Fruit fly (Drosophila melanogaster) whole organism, pupa: Measurements from ENCODE around the gene CG13386.
A peak's percentile ranks its signal among the peaks of the same experiment; 100 is the strongest.

ENCODE experiments used
- CG10348 ChIP-seq: fragments of 200-800 bp; sonication (Bioruptor generic); IDR thresholded peaks from 2 replicates; pipeline ENCODE4 v1.3.6; 2022; ENCODE audit warnings: missing biosample characterization, missing genetic modification characterization
- CG12605 ChIP-seq: fragments of 200-800 bp; sonication (Bioruptor generic); IDR thresholded peaks from 2 replicates; pipeline ENCODE4 v1.3.6; 2022; ENCODE audit warnings: missing biosample characterization, missing genetic modification characterization
- CG13204 ChIP-seq: fragments of 200-800 bp; sonication (Bioruptor generic); optimal IDR thresholded peaks from 2 replicates; lab custom pipeline; 2018; ENCODE audit warnings: missing biosample characterization, mild to moderate bottlenecking, missing genetic modification characterization, moderate library complexity
- CG14655 ChIP-seq: fragments of 200-800 bp; sonication (Bioruptor generic); optimal IDR thresholded peaks from 3 replicates; lab custom pipeline; 2017; ENCODE audit warnings: mild to moderate bottlenecking, missing biosample characterization, missing genetic modification reagents, missing genetic modification characterization
- CG15710 ChIP-seq: fragments of 200-800 bp; sonication (Bioruptor generic); optimal IDR thresholded peaks from 2 replicates; lab custom pipeline; 2018; ENCODE audit warnings: missing biosample characterization, mild to moderate bottlenecking, missing genetic modification characterization, moderate library complexity
- CG17806 ChIP-seq: fragments of 200-800 bp; sonication (Bioruptor generic); optimal IDR thresholded peaks from 2 replicates; lab custom pipeline; 2018; ENCODE audit warnings: missing biosample characterization, mild to moderate bottlenecking, missing genetic modification characterization, moderate library complexity
- CG32121 ChIP-seq: fragments of 200-800 bp; sonication (Bioruptor generic); IDR thresholded peaks from 2 replicates; pipeline ENCODE4 v1.3.6; 2022; ENCODE audit warnings: missing biosample characterization, missing genetic modification characterization
- CG34367 ChIP-seq: fragments of 200-800 bp; sonication (Bioruptor generic); optimal IDR thresholded peaks from 2 replicates; lab custom pipeline; 2018; ENCODE audit warnings: missing biosample characterization, mild to moderate bottlenecking, missing genetic modification characterization
- CG4496 ChIP-seq: fragments of 200-800 bp; sonication (Bioruptor generic); IDR thresholded peaks from 3 replicates; pipeline ENCODE4 v1.3.6; 2022; ENCODE audit warnings: missing biosample characterization, missing genetic modification characterization
- CG8159 ChIP-seq: fragments of 200-800 bp; sonication (Bioruptor generic); optimal IDR thresholded peaks from 3 replicates; lab custom pipeline; 2018; ENCODE audit warnings: missing biosample characterization, mild to moderate bottlenecking, missing genetic modification characterization, moderate library complexity
- CG8301 ChIP-seq: fragments of 200-800 bp; sonication (Bioruptor generic); optimal IDR thresholded peaks from 2 replicates; lab custom pipeline; 2018; ENCODE audit warnings: missing biosample characterization, mild to moderate bottlenecking, missing genetic modification characterization
- CG9948 ChIP-seq: fragments of 200-800 bp; sonication (Bioruptor generic); optimal IDR thresholded peaks from 2 replicates; lab custom pipeline; 2018; ENCODE audit warnings: missing biosample characterization, mild to moderate bottlenecking, missing genetic modification characterization, moderate library complexity
- D1 ChIP-seq: fragments of 200-800 bp; sonication (Bioruptor generic); optimal IDR thresholded peaks from 2 replicates; lab custom pipeline; 2018; ENCODE audit warnings: missing biosample characterization, mild to moderate bottlenecking, missing genetic modification characterization, moderate library complexity
- EcR ChIP-seq: fragments of 200-800 bp; sonication (Bioruptor generic); optimal IDR thresholded peaks from 3 replicates; lab custom pipeline; 2019; ENCODE audit warnings: missing biosample characterization, missing genetic modification characterization, mild to moderate bottlenecking, moderate library complexity, missing genetic modification reagents
- Ets98B ChIP-seq: fragments of 200-800 bp; sonication (Bioruptor generic); IDR thresholded peaks from 2 replicates; pipeline ENCODE4 v1.3.6; 2022; ENCODE audit warnings: missing biosample characterization, missing genetic modification characterization
- Pif1A ChIP-seq: fragments of 200-800 bp; sonication (Bioruptor generic); optimal IDR thresholded peaks from 3 replicates; lab custom pipeline; 2016; ENCODE audit warnings: missing biosample characterization, missing genetic modification characterization
- Pif1B ChIP-seq: fragments of 200-800 bp; sonication (Bioruptor generic); optimal IDR thresholded peaks from 3 replicates; lab custom pipeline; 2016; ENCODE audit warnings: missing biosample characterization, missing genetic modification characterization
- Snoo ChIP-seq: fragments of 200-800 bp; sonication (Bioruptor generic); optimal IDR thresholded peaks from 3 replicates; lab custom pipeline; 2017; ENCODE audit warnings: missing biosample characterization, mild to moderate bottlenecking, missing genetic modification characterization, inconsistent platforms
- fd96Ca ChIP-seq: fragments of 200-800 bp; sonication (Bioruptor generic); IDR thresholded peaks from 3 replicates; pipeline ENCODE4 v1.3.6; 2022; ENCODE audit warnings: missing biosample characterization, missing genetic modification characterization
- gl ChIP-seq: fragments of 200-800 bp; sonication (Bioruptor generic); optimal IDR thresholded peaks from 2 replicates; lab custom pipeline; 2018; ENCODE audit warnings: missing biosample characterization, mild to moderate bottlenecking, missing genetic modification characterization
- rn ChIP-seq: fragments of 200-800 bp; sonication (Bioruptor generic); IDR thresholded peaks from 2 replicates; pipeline ENCODE4 v1.3.6; 2022; ENCODE audit warnings: missing biosample characterization, missing genetic modification characterization

Gene CG13386

dm6 chr2L:8398721-8399120 lies at the start of gene CG13386:
TSS of gene CG13386 (plus strand) at chr2L:8399021.
- TF ChIP-seq CG15710 (tag; lab: Kevin White, UChicago) (no peak), Pif1B (no peak), CG13204 (no peak), CG10348 (GFP tag; lab: Robert Waterston, UW) (no peak), Ets98B (GFP tag; lab: Robert Waterston, UW) (no peak), CG8301 (tag; lab: Kevin White, UChicago) (no peak), CG32121 (no peak)

- TF ChIP-seq CG4496 (no peak), CG17806 (tag; lab: Kevin White, UChicago) (no peak), CG32121 (no peak), CG13204 (no peak), fd96Ca (GFP tag; lab: Robert Waterston, UW) (no peak), CG34367 (tag; lab: Kevin White, UChicago) (no peak), Ets98B (GFP tag; lab: Robert Waterston, UW) (no peak)
Observed at dm6 chr2L:8350560-8351171, 48.2 kb upstream of the CG13386 start.

- no peak for TF ChIP-seq CG4496
- no peak for TF ChIP-seq CG17806 (tag; lab: Kevin White, UChicago)
- no peak for TF ChIP-seq Pif1A (GFP tag; lab: Kevin White, UChicago)
- no peak for TF ChIP-seq CG9948 (tag; lab: Kevin White, UChicago)
- TF ChIP-seq CG14655 (GFP tag; lab: Kevin White, UChicago): no peak
- TF ChIP-seq CG10348 (GFP tag; lab: Robert Waterston, UW): no peak
- no peak for TF ChIP-seq Snoo (tag; lab: Kevin White, UChicago)
- no peak for TF ChIP-seq CG8159
- no peak for TF ChIP-seq CG34367 (tag; lab: Kevin White, UChicago)
- TF ChIP-seq rn: no peak
- TF ChIP-seq Ets98B (GFP tag; lab: Robert Waterston, UW): no peak
- no peak for TF ChIP-seq gl (tag; lab: Kevin White, UChicago)
- TF ChIP-seq CG8301 (tag; lab: Kevin White, UChicago): no peak
Observed at dm6 chr2L:8351333-8351732, 47.5 kb upstream of the CG13386 start.

- TF ChIP-seq Snoo (tag; lab: Kevin White, UChicago) (no peak), CG17806 (tag; lab: Kevin White, UChicago) (no peak), CG4496 (no peak), gl (tag; lab: Kevin White, UChicago) (no peak), CG12605 (GFP tag; lab: Robert Waterston, UW) (no peak), EcR (GFP tag; lab: Kevin White, UChicago) (no peak), CG15710 (tag; lab: Kevin White, UChicago) (no peak), Ets98B (GFP tag; lab: Robert Waterston, UW) (no peak), CG13204 (no peak), CG34367 (tag; lab: Kevin White, UChicago) (no peak), CG14655 (GFP tag; lab: Kevin White, UChicago) (no peak)
Observed at dm6 chr2L:8351864-8352263, 47.0 kb upstream of the CG13386 start, which contains the start of gene Mur29B. TSS of gene Mur29B (plus strand) at chr2L:8352187.

- TF ChIP-seq CG17806 (tag; lab: Kevin White, UChicago) (no peak), Ets98B (GFP tag; lab: Robert Waterston, UW) (no peak), gl (tag; lab: Kevin White, UChicago) (no peak), CG15710 (tag; lab: Kevin White, UChicago) (no peak), Pif1B (no peak), CG34367 (tag; lab: Kevin White, UChicago) (no peak), CG12605 (GFP tag; lab: Robert Waterston, UW) (no peak), CG13204 (no peak), CG32121 (no peak), fd96Ca (GFP tag; lab: Robert Waterston, UW) (no peak), CG8301 (tag; lab: Kevin White, UChicago) (no peak), rn (no peak), Pif1A (GFP tag; lab: Kevin White, UChicago) (no peak), Snoo (tag; lab: Kevin White, UChicago) (no peak), EcR (GFP tag; lab: Kevin White, UChicago) (no peak), D1 (tag; lab: Kevin White, UChicago) (no peak), CG10348 (GFP tag; lab: Robert Waterston, UW) (no peak), CG4496 (no peak), CG8159 (no peak)
Observed at dm6 chr2L:8355419-8355818, 43.4 kb upstream of the CG13386 start.

- TF ChIP-seq CG9948 (tag; lab: Kevin White, UChicago): peak; percentile 57
- TF ChIP-seq CG8159: peak; percentile 56
- TF ChIP-seq CG8301 (tag; lab: Kevin White, UChicago): peak; percentile 59
- TF ChIP-seq CG14655 (GFP tag; lab: Kevin White, UChicago): peak; percentile 67
- TF ChIP-seq CG34367 (tag; lab: Kevin White, UChicago): peak; percentile 37
- TF ChIP-seq CG17806 (tag; lab: Kevin White, UChicago): peak; percentile 38
- no peak for TF ChIP-seq CG12605 (GFP tag; lab: Robert Waterston, UW)
- TF ChIP-seq Snoo (tag; lab: Kevin White, UChicago): peak; percentile 30
- peak; percentile 40; the same call in 1 of the 3 replicates for TF ChIP-seq CG4496
- peak; percentile 7 for TF ChIP-seq D1 (tag; lab: Kevin White, UChicago)
- TF ChIP-seq CG15710 (tag; lab: Kevin White, UChicago): peak; percentile 64
- peak; percentile 46 for TF ChIP-seq Pif1A (GFP tag; lab: Kevin White, UChicago)
- no peak for TF ChIP-seq CG10348 (GFP tag; lab: Robert Waterston, UW)
- TF ChIP-seq rn: no peak
- TF ChIP-seq, all 21 proteins: peak for 11
Observed at dm6 chr2L:8361204-8361952, 37.4 kb upstream of the CG13386 start.
